Worm (Caenorhabditis elegans) whole organism, early embryonic: ENCODE results near the gene pbs-6.

Source experiments
- B0310.2 ChIP-seq: sonication (generic microtip); optimal IDR thresholded peaks from 2 replicates; lab custom pipeline; 2016; ENCODE audit warnings: mild to moderate bottlenecking, missing genetic modification characterization, missing compliant biosample characterization
- F13C5.2 ChIP-seq: sonication (generic microtip); optimal IDR thresholded peaks from 2 replicates; lab custom pipeline; 2017; ENCODE audit warnings: mild to moderate bottlenecking, missing genetic modification characterization, inconsistent platforms, missing compliant biosample characterization
- aly-1 ChIP-seq: sonication (generic microtip); optimal IDR thresholded peaks from 2 replicates; lab custom pipeline; 2016; ENCODE audit warnings: missing genetic modification characterization, missing compliant biosample characterization
- ama-1 ChIP-seq: fragments of 150-350 bp; optimal IDR thresholded peaks from 2 replicates; lab custom pipeline; 2014
- ceh-13 ChIP-seq: fragments of 200-800 bp; sonication (Bioruptor generic); optimal IDR thresholded peaks from 2 replicates; lab custom pipeline; 2018; ENCODE audit warnings: mild to moderate bottlenecking, missing genetic modification characterization, missing compliant biosample characterization
- ceh-36 ChIP-seq: sonication (generic microtip); optimal IDR thresholded peaks from 2 replicates; lab custom pipeline; 2016; ENCODE audit warnings: missing genetic modification characterization, inconsistent platforms, missing compliant biosample characterization
- ets-7 ChIP-seq: sonication (generic microtip); optimal IDR thresholded peaks from 2 replicates; lab custom pipeline; 2016; ENCODE audit warnings: missing genotype, missing genetic modification characterization, missing compliant biosample characterization
- flt-1 ChIP-seq: fragments of 200-800 bp; sonication (Bioruptor generic); IDR thresholded peaks from 2 replicates; pipeline ENCODE4 v1.3.6; 2022; ENCODE audit warnings: missing genetic modification characterization, missing compliant biosample characterization
- hmbx-1 ChIP-seq: sonication (generic microtip); optimal IDR thresholded peaks from 2 replicates; lab custom pipeline; 2016; ENCODE audit warnings: mild to moderate bottlenecking, missing genetic modification characterization, missing compliant biosample characterization
- hmg-4 ChIP-seq: fragments of 200-800 bp; sonication (Bioruptor generic); optimal IDR thresholded peaks from 2 replicates; lab custom pipeline; 2018; ENCODE audit warnings: mild to moderate bottlenecking, missing genetic modification characterization, missing compliant biosample characterization
- hnd-1 ChIP-seq: sonication (generic microtip); optimal IDR thresholded peaks from 2 replicates; lab custom pipeline; 2016; ENCODE audit warnings: missing genetic modification characterization, missing compliant biosample characterization
- pes-1 ChIP-seq: fragments of 200-800 bp; sonication (Bioruptor generic); IDR thresholded peaks from 2 replicates; pipeline ENCODE4 v1.3.6; 2022; ENCODE audit warnings: missing genetic modification reagents, missing genetic modification characterization, missing compliant biosample characterization
- scrt-1 ChIP-seq: fragments of 200-800 bp; sonication (Bioruptor generic); IDR thresholded peaks from 2 replicates; pipeline ENCODE4 v1.3.6; 2022; ENCODE audit warnings: missing genetic modification characterization, missing compliant biosample characterization
- sea-1 ChIP-seq: fragments of 200-800 bp; sonication (Bioruptor generic); conservative IDR thresholded peaks from 2 replicates; pipeline ENCODE4 v1.3.6; 2022; ENCODE audit warnings: missing genetic modification characterization, missing compliant biosample characterization
- tbx-11 ChIP-seq: fragments of 200-800 bp; sonication (Bioruptor generic); IDR thresholded peaks from 2 replicates; pipeline ENCODE4 v1.3.6; 2022; ENCODE audit warnings: missing genetic modification characterization, missing compliant biosample characterization
- tbx-37 ChIP-seq: fragments of 200-800 bp; sonication (Bioruptor generic); conservative IDR thresholded peaks from 2 replicates; pipeline ENCODE4 v1.3.6; 2022; ENCODE audit warnings: missing genetic modification reagents, missing genetic modification characterization, missing compliant biosample characterization
- tra-4 ChIP-seq: sonication (generic microtip); optimal IDR thresholded peaks from 2 replicates; lab custom pipeline; 2017; ENCODE audit warnings: missing genetic modification characterization, missing compliant biosample characterization

The pbs-6 gene

DNA sequence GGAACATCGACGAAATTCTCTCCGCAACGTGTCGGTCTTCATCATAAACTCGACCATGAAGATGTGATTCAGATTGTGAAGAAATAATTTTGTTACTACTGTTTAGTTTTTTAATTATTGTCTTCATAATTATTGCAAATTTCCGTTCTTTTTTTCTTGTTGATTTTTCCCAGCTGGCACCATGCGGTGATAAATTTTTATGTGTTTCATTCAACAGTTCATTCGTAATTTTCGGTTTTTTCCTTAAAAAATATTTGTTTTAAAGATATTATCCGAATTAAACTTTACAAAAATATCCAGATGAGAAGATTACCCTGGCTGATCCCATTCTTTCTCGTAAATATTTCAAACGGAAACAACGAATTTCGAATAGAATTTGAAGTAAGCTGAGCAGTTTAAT is 3.2 kb upstream of the pbs-6 start, which contains the start of gene C02F5.13:
TSS of gene C02F5.13 (plus strand) at position 301 of the 400 bp plus-strand sequence.
- no peak for TF ChIP-seq hnd-1 (tag; lab: Kevin White, UChicago)
- no peak for TF ChIP-seq B0310.2
- no peak for TF ChIP-seq F13C5.2 (tag; lab: Kevin White, UChicago)
- TF ChIP-seq pes-1 (GFP tag; lab: Robert Waterston, UW): no peak

DNA sequence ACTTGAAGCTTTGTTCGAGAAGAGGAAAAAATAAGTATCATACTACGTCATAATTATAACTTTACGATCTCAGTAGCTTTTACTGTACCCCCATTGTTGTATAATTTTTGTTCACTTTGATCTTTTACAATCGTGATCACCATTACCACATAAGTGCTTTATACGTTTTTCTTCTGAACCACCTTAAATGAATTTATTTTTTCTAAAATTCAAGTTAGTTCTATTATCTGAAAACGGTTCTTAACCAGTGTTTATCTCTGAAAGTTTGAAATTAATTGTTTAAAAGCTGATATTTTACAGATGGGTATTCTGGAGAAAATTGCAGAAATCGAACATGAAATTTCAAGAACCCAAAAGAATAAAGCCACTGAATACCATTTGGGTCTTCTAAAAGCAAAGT is 1.7 kb upstream of the pbs-6 start, which contains the start of gene C02F5.3:
TSS of gene C02F5.3 (plus strand) at position 301 of the 400 bp plus-strand sequence.
- TF ChIP-seq ama-1: no peak
- no peak for TF ChIP-seq ceh-13 (GFP tag; lab: Kevin White, UChicago)
- no peak for TF ChIP-seq flt-1 (GFP tag; lab: Robert Waterston, UW)
- TF ChIP-seq hmg-4 (GFP tag; lab: Kevin White, UChicago): no peak
- TF ChIP-seq aly-1 (tag; lab: Kevin White, UChicago): no peak
- TF ChIP-seq hnd-1 (tag; lab: Kevin White, UChicago): no peak
- TF ChIP-seq hmbx-1 (tag; lab: Kevin White, UChicago): no peak
- TF ChIP-seq tbx-37 (GFP tag; lab: Robert Waterston, UW): no peak
- no peak for TF ChIP-seq F13C5.2 (tag; lab: Kevin White, UChicago)
- TF ChIP-seq sea-1 (GFP tag; lab: Robert Waterston, UW): no peak
- TF ChIP-seq ceh-36 (tag; lab: Kevin White, UChicago): no peak

DNA sequence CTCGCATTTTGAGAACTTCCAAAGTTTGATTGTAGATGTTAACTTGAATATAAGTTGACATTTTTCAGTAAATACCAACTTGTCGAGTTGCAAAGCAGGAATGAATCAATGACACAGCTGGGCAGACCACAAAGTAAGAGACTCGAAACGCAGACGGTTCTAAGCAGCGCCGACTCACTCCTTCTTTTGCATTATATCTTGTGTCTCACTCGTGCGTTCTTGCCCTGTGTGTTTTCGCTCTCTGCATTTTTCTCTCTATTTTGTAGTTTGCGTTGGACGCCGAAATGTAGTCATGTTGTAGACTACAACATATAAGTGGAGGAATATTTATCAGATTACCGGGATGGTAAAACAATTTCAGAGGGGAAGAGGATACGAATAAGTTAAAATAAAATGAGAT is 1.1 kb downstream of the pbs-6 start, which contains the start of gene C02F5.12:
TSS of gene C02F5.12 (minus strand) at position 221 of the 400 bp plus-strand sequence.
- TF ChIP-seq ceh-36 (tag; lab: Kevin White, UChicago) (no peak), aly-1 (tag; lab: Kevin White, UChicago) (no peak), ceh-13 (GFP tag; lab: Kevin White, UChicago) (no peak), pes-1 (GFP tag; lab: Robert Waterston, UW) (no peak), ets-7 (tag; lab: Kevin White, UChicago) (no peak), F13C5.2 (tag; lab: Kevin White, UChicago) (no peak), tbx-11 (no peak), tbx-37 (GFP tag; lab: Robert Waterston, UW) (no peak), scrt-1 (GFP tag; lab: Robert Waterston, UW) (no peak), hnd-1 (tag; lab: Kevin White, UChicago) (no peak), tra-4 (tag; lab: Kevin White, UChicago) (no peak), B0310.2 (no peak), sea-1 (GFP tag; lab: Robert Waterston, UW) (no peak), ama-1 (no peak), flt-1 (GFP tag; lab: Robert Waterston, UW) (no peak)

DNA sequence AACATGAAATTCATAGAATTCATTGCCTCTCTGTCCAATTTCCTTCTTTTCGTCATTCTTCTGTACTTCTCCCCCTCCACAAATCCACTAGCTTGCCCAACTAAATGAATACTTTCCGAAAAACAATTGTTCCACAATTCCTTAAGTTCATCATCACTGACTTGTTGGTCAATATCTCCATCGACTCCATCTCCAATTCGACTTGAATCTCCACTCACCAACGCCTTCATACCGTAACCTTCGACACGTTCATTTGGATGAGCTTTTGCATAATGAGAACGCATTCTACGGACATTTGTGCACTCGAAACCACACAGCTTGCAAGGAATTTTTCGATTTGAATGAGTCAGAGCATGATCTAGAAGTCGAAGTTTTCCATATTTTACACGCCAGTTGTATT is 2.9 kb downstream of the pbs-6 start:
- TF ChIP-seq tbx-37 (GFP tag; lab: Robert Waterston, UW) (no peak), ets-7 (tag; lab: Kevin White, UChicago) (no peak), tra-4 (tag; lab: Kevin White, UChicago) (no peak)

DNA sequence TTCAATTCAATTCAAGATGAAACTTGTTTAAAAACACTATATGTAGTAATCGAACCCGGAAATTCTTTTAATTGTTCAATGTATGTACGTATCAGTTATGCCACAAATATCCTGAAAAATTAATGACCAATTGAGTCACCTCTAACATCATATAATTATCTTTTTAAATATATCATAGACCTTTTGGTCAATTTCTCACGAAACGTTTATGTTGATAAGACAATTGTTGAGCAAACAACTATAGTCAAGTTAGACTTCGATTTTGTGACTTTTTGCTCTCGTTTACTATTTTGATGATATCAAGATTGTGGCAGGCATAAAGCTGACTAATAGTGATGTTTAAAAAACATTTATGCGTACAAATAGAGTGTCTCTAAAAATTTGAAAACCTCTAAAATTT is 3.6 kb downstream of the pbs-6 start:
- TF ChIP-seq sea-1 (GFP tag; lab: Robert Waterston, UW): no peak
- no peak for TF ChIP-seq ceh-36 (tag; lab: Kevin White, UChicago)
- TF ChIP-seq ceh-13 (GFP tag; lab: Kevin White, UChicago): no peak
- TF ChIP-seq F13C5.2 (tag; lab: Kevin White, UChicago): no peak
- no peak for TF ChIP-seq ama-1
- no peak for TF ChIP-seq tra-4 (tag; lab: Kevin White, UChicago)
- TF ChIP-seq scrt-1 (GFP tag; lab: Robert Waterston, UW): no peak
- TF ChIP-seq pes-1 (GFP tag; lab: Robert Waterston, UW): no peak
- TF ChIP-seq ets-7 (tag; lab: Kevin White, UChicago): no peak
- TF ChIP-seq B0310.2: no peak
- no peak for TF ChIP-seq hmbx-1 (tag; lab: Kevin White, UChicago)

DNA sequence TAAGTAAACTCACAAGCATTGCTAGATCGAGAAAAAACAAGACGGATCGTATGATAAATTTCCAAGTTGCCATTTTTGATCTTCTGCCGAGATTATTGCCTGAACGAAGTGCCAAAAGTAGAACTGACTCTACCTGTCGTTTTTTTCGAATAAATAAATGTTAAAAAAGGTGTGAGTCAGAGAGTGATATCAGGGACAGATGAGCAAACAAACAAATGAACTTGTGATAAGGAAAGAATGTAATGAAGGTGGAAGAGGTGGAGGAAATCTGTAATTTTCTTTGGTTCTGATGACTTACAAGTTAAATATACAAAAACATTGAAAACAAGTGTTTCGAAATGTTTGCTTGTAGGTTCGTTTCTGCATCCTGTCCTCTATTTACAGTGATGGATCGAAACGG is 4.6 kb downstream of the pbs-6 start, which contains the start of gene tsp-1:
TSS of gene tsp-1 (minus strand) at position 99 of the 400 bp plus-strand sequence.
- TF ChIP-seq pes-1 (GFP tag; lab: Robert Waterston, UW): no peak
- TF ChIP-seq ceh-36 (tag; lab: Kevin White, UChicago): no peak
- TF ChIP-seq tra-4 (tag; lab: Kevin White, UChicago): no peak
- TF ChIP-seq B0310.2: no peak
- no peak for TF ChIP-seq F13C5.2 (tag; lab: Kevin White, UChicago)
- no peak for TF ChIP-seq hmg-4 (GFP tag; lab: Kevin White, UChicago)
- TF ChIP-seq scrt-1 (GFP tag; lab: Robert Waterston, UW): no peak
- no peak for TF ChIP-seq sea-1 (GFP tag; lab: Robert Waterston, UW)
- no peak for TF ChIP-seq hnd-1 (tag; lab: Kevin White, UChicago)
- TF ChIP-seq hmbx-1 (tag; lab: Kevin White, UChicago): no peak
- TF ChIP-seq ceh-13 (GFP tag; lab: Kevin White, UChicago): no peak
- no peak for TF ChIP-seq tbx-37 (GFP tag; lab: Robert Waterston, UW)
- TF ChIP-seq ets-7 (tag; lab: Kevin White, UChicago): no peak
- no peak for TF ChIP-seq aly-1 (tag; lab: Kevin White, UChicago)
- no peak for TF ChIP-seq tbx-11
- no peak for TF ChIP-seq ama-1
- no peak for TF ChIP-seq flt-1 (GFP tag; lab: Robert Waterston, UW)

DNA sequence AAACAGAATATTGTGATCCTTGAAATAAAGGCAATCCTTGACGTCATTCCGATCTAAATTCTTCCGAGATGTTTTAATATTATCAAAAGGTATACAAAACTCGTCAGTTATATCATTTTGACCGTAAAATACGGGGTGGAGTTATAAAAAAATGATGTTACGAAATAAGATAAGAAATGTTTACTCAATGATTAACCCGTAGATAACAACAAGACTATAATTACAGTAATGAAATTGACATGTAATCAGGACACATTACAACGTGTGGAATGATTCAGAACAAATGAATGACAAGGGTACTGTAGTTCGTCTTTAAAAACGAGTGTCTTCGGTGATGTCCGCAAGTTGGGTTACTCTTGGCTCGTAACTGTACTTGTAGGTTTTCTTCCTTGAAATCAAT is 6.1 kb downstream of the pbs-6 start, which contains the start of gene tsp-2:
TSS of gene tsp-2 (minus strand) at position 109 of the 400 bp plus-strand sequence.
- TF ChIP-seq pes-1 (GFP tag; lab: Robert Waterston, UW): no peak
- TF ChIP-seq B0310.2: no peak
- TF ChIP-seq ets-7 (tag; lab: Kevin White, UChicago): no peak
- TF ChIP-seq tbx-11: no peak
- no peak for TF ChIP-seq tra-4 (tag; lab: Kevin White, UChicago)
- TF ChIP-seq hmg-4 (GFP tag; lab: Kevin White, UChicago): no peak
